Worm (Caenorhabditis elegans): ENCODE results near the gene nhr-66.

DNA sequence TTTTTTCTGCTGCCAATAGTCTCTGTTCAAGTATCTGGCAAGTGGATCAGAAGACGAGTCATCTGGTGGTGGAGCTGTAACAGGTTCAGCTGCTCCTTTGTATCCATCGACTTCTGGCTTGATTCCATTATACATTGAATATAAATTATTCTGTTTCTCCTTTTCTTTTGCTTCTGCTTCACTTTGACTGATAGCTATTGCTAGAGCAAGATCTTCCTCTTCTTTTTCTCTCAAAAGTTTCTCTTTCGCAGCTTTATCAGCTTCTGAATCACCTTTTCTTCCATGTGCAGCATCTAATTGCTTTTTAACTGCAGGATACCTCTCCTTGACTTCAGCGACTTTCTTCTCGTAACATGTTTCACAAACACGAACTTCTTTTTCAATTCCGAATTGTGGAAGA is 32.8 kb downstream of the nhr-66 start:
- no peak for TF ChIP-seq tra-4 (tag; optimal IDR thresholded peaks at IDR 0.05)
- TF ChIP-seq flt-1 (GFP tag; IDR thresholded peaks at IDR 0.05) = no peak
- TF ChIP-seq scrt-1 (GFP tag; IDR thresholded peaks at IDR 0.05) = no peak
- TF ChIP-seq F13C5.2 (tag; optimal IDR thresholded peaks at IDR 0.05) = no peak
- TF ChIP-seq pes-1 (GFP tag; IDR thresholded peaks at IDR 0.05) = no peak
- no peak for TF ChIP-seq ama-1 (optimal IDR thresholded peaks at IDR 0.05)
- no peak for TF ChIP-seq ets-7 (tag; optimal IDR thresholded peaks at IDR 0.05)
